Fruit fly (Drosophila melanogaster) whole organism, prepupa: Measurements from ENCODE around the gene gzl.

Experiments
- Blimp-1 ChIP-seq: fragments of 200-800 bp; sonication (Bioruptor generic); optimal IDR thresholded peaks from 3 replicates; lab custom pipeline; 2017; ENCODE audit warnings: missing biosample characterization, missing genetic modification characterization, mild to moderate bottlenecking, moderate library complexity, missing genetic modification reagents
- CG10631 ChIP-seq: fragments of 200-800 bp; sonication (Bioruptor generic); optimal IDR thresholded peaks from 2 replicates; lab custom pipeline; 2016; ENCODE audit warnings: missing biosample characterization, missing genetic modification characterization
- CG10669 ChIP-seq: fragments of 200-800 bp; sonication (Bioruptor generic); optimal IDR thresholded peaks from 3 replicates; lab custom pipeline; 2018; ENCODE audit warnings: missing biosample characterization, mild to moderate bottlenecking, missing genetic modification characterization, moderate library complexity
- CG11294 ChIP-seq: fragments of 200-800 bp; sonication (Bioruptor generic); IDR thresholded peaks from 2 replicates; pipeline ENCODE4 v1.3.6; 2022; ENCODE audit warnings: missing biosample characterization, missing genetic modification characterization
- CG11762 ChIP-seq: fragments of 200-800 bp; sonication (Bioruptor generic); optimal IDR thresholded peaks from 3 replicates; lab custom pipeline; 2016; ENCODE audit warnings: missing biosample characterization, missing genetic modification characterization; ENCODE audit not compliant: insufficient read depth
- CG11902 ChIP-seq: fragments of 200-800 bp; sonication (Bioruptor generic); optimal IDR thresholded peaks from 3 replicates; lab custom pipeline; 2016; ENCODE audit warnings: missing biosample characterization, missing genetic modification characterization
- CG1621 ChIP-seq: fragments of 200-800 bp; sonication (Bioruptor generic); optimal IDR thresholded peaks from 3 replicates; lab custom pipeline; 2018; ENCODE audit warnings: missing biosample characterization, mild to moderate bottlenecking, missing genetic modification characterization
- CG3032 ChIP-seq: fragments of 200-800 bp; optimal IDR thresholded peaks from 2 replicates; lab custom pipeline; 2019; ENCODE audit warnings: missing biosample characterization, mild to moderate bottlenecking, missing genetic modification characterization, moderate library complexity
- CG31627 ChIP-seq: fragments of 200-800 bp; sonication (Bioruptor generic); optimal IDR thresholded peaks from 3 replicates; lab custom pipeline; 2016; ENCODE audit warnings: missing biosample characterization, missing genetic modification characterization
- CG4318 ChIP-seq: fragments of 200-800 bp; sonication (Bioruptor generic); optimal IDR thresholded peaks from 3 replicates; lab custom pipeline; 2017; ENCODE audit warnings: missing biosample characterization, mild to moderate bottlenecking, missing genetic modification characterization
- CG6163 ChIP-seq: fragments of 200-800 bp; sonication (Bioruptor generic); IDR thresholded peaks from 3 replicates; pipeline ENCODE4 v1.3.6; 2022; ENCODE audit warnings: missing biosample characterization, missing genetic modification characterization
- CG6276 ChIP-seq: fragments of 200-800 bp; sonication (Bioruptor generic); optimal IDR thresholded peaks from 2 replicates; lab custom pipeline; 2017; ENCODE audit warnings: missing biosample characterization, mild to moderate bottlenecking, missing genetic modification characterization
- CG6792 ChIP-seq: fragments of 200-800 bp; sonication (Bioruptor generic); optimal IDR thresholded peaks from 3 replicates; lab custom pipeline; 2016; ENCODE audit warnings: missing biosample characterization, missing genetic modification characterization
- CG6808 ChIP-seq: fragments of 200-800 bp; sonication (Bioruptor generic); optimal IDR thresholded peaks from 3 replicates; lab custom pipeline; 2017; ENCODE audit warnings: missing biosample characterization, missing genetic modification characterization, mild to moderate bottlenecking, moderate library complexity, missing genetic modification reagents
- CG6854 ChIP-seq: fragments of 200-800 bp; sonication (Bioruptor generic); optimal IDR thresholded peaks from 2 replicates; lab custom pipeline; 2017; ENCODE audit warnings: missing biosample characterization, mild to moderate bottlenecking, missing genetic modification characterization
- CG8119 ChIP-seq: fragments of 200-800 bp; sonication (Bioruptor generic); IDR thresholded peaks from 3 replicates; pipeline ENCODE4 v1.3.6; 2022; ENCODE audit warnings: missing biosample characterization, missing genetic modification characterization
- CG8319 ChIP-seq: fragments of 200-800 bp; sonication (Bioruptor generic); optimal IDR thresholded peaks from 3 replicates; lab custom pipeline; 2016; ENCODE audit warnings: missing biosample characterization, missing genetic modification characterization
- CG9139 ChIP-seq: fragments of 200-800 bp; sonication (Bioruptor generic); optimal IDR thresholded peaks from 3 replicates; lab custom pipeline; 2017; ENCODE audit warnings: missing biosample characterization, mild to moderate bottlenecking, missing genetic modification characterization
- Eip78C ChIP-seq: fragments of 200-800 bp; sonication (Bioruptor generic); peaks from one replicate; lab custom pipeline; 2016; ENCODE audit warnings: missing biosample characterization, missing genetic modification characterization
- Eip93F ChIP-seq: fragments of 200-800 bp; sonication (Bioruptor generic); optimal IDR thresholded peaks from 2 replicates; lab custom pipeline; 2016; ENCODE audit warnings: missing biosample characterization, mild to moderate bottlenecking, missing genetic modification characterization
- Ets21C ChIP-seq: fragments of 200-800 bp; sonication (Bioruptor generic); optimal IDR thresholded peaks from 3 replicates; lab custom pipeline; 2016; ENCODE audit warnings: missing biosample characterization, missing genetic modification characterization
- Hr39 ChIP-seq: fragments of 200-800 bp; sonication (Bioruptor generic); optimal IDR thresholded peaks from 2 replicates; lab custom pipeline; 2016; ENCODE audit warnings: missing biosample characterization, missing genetic modification characterization
- Hr4 ChIP-seq: fragments of 200-800 bp; sonication (Bioruptor generic); optimal IDR thresholded peaks from 3 replicates; lab custom pipeline; 2016; ENCODE audit warnings: missing biosample characterization, missing genetic modification characterization
- Met ChIP-seq: fragments of 200-800 bp; sonication (Bioruptor generic); optimal IDR thresholded peaks from 3 replicates; lab custom pipeline; 2016; ENCODE audit warnings: missing biosample characterization, missing genetic modification characterization
- OdsH ChIP-seq: fragments of 200-800 bp; sonication (Bioruptor generic); optimal IDR thresholded peaks from 3 replicates; lab custom pipeline; 2016; ENCODE audit warnings: missing biosample characterization, missing genetic modification characterization
- Smox ChIP-seq: fragments of 200-800 bp; sonication (Bioruptor generic); optimal IDR thresholded peaks from 3 replicates; lab custom pipeline; 2016; ENCODE audit warnings: missing biosample characterization, missing genetic modification characterization
- Sox102F ChIP-seq: fragments of 200-800 bp; sonication (Bioruptor generic); optimal IDR thresholded peaks from 2 replicates; lab custom pipeline; 2016; ENCODE audit warnings: missing biosample characterization, mild to moderate bottlenecking, missing genetic modification characterization
- Sox14 ChIP-seq: fragments of 200-800 bp; sonication (Bioruptor generic); optimal IDR thresholded peaks from 3 replicates; lab custom pipeline; 2016; ENCODE audit warnings: missing biosample characterization, missing genetic modification characterization
- Sox15 ChIP-seq: fragments of 200-800 bp; sonication (Bioruptor generic); optimal IDR thresholded peaks from 3 replicates; lab custom pipeline; 2016; ENCODE audit warnings: missing biosample characterization, missing genetic modification characterization
- achi ChIP-seq: fragments of 200-800 bp; sonication (Bioruptor generic); optimal IDR thresholded peaks from 3 replicates; lab custom pipeline; 2016; ENCODE audit warnings: missing biosample characterization, missing genetic modification characterization
- acj6 ChIP-seq: fragments of 200-800 bp; sonication (Bioruptor generic); optimal IDR thresholded peaks from 3 replicates; lab custom pipeline; 2016; ENCODE audit warnings: missing biosample characterization, missing genetic modification characterization
- dac ChIP-seq: fragments of 200-800 bp; sonication (Bioruptor generic); optimal IDR thresholded peaks from 2 replicates; lab custom pipeline; 2017; ENCODE audit warnings: missing biosample characterization, mild to moderate bottlenecking, missing genetic modification characterization
- dsx ChIP-seq: fragments of 200-800 bp; optimal IDR thresholded peaks from 3 replicates; lab custom pipeline; 2019; ENCODE audit warnings: missing biosample characterization, mild to moderate bottlenecking, missing genetic modification characterization, moderate library complexity; ENCODE audit not compliant: poor library complexity, severe bottlenecking
- eg ChIP-seq: fragments of 200-800 bp; sonication (Bioruptor generic); IDR thresholded peaks from 3 replicates; pipeline ENCODE4 v1.3.6; 2022; ENCODE audit warnings: missing biosample characterization, missing genetic modification characterization
- fd59A ChIP-seq: fragments of 200-800 bp; sonication (Bioruptor generic); optimal IDR thresholded peaks from 2 replicates; lab custom pipeline; 2017; ENCODE audit warnings: missing biosample characterization, mild to moderate bottlenecking, missing genetic modification characterization, missing genetic modification reagents
- fd85E ChIP-seq: fragments of 200-800 bp; sonication (Bioruptor generic); optimal IDR thresholded peaks from 3 replicates; lab custom pipeline; 2016; ENCODE audit warnings: missing biosample characterization, missing genetic modification characterization
- fkh ChIP-seq: fragments of 200-800 bp; sonication (Bioruptor generic); optimal IDR thresholded peaks from 3 replicates; lab custom pipeline; 2017; ENCODE audit warnings: missing biosample characterization, mild to moderate bottlenecking, missing genetic modification characterization, moderate library complexity
- lz ChIP-seq: fragments of 200-800 bp; sonication (Bioruptor generic); optimal IDR thresholded peaks from 3 replicates; lab custom pipeline; 2016; ENCODE audit warnings: missing biosample characterization, missing genetic modification characterization
- pdm3 ChIP-seq: fragments of 200-800 bp; sonication (Bioruptor generic); optimal IDR thresholded peaks from 3 replicates; lab custom pipeline; 2016; ENCODE audit warnings: missing biosample characterization, missing genetic modification characterization
- salr ChIP-seq, 2 experiments: fragments of 200-800 bp; sonication (Bioruptor generic); optimal IDR thresholded peaks; 3 replicates each; lab custom pipeline; 2016 to 2018; ENCODE audit warnings: missing biosample characterization in 2 of 2, missing genetic modification characterization in 2 of 2, mild to moderate bottlenecking in 1 of 2
- spab ChIP-seq: fragments of 200-800 bp; sonication (Bioruptor generic); optimal IDR thresholded peaks from 2 replicates; lab custom pipeline; 2017; ENCODE audit warnings: missing biosample characterization, mild to moderate bottlenecking, missing genetic modification characterization, missing genetic modification reagents
- ss ChIP-seq, 2 experiments: fragments of 200-800 bp; sonication (Bioruptor generic); optimal IDR thresholded peaks; 2 replicates in 1 of 2; 3 replicates in 1 of 2; lab custom pipeline; 2017 to 2018; ENCODE audit warnings: mild to moderate bottlenecking in 2 of 2, missing biosample characterization in 2 of 2, missing genetic modification characterization in 2 of 2, moderate library complexity in 1 of 2
- svp ChIP-seq: fragments of 200-800 bp; sonication (Bioruptor generic); peaks from one replicate; lab custom pipeline; 2016; ENCODE audit warnings: missing biosample characterization, missing genetic modification characterization
- topi ChIP-seq: fragments of 200-800 bp; sonication (Bioruptor generic); optimal IDR thresholded peaks from 3 replicates; lab custom pipeline; 2016; ENCODE audit warnings: missing biosample characterization, missing genetic modification characterization
- vri ChIP-seq: fragments of 200-800 bp; sonication (Bioruptor generic); optimal IDR thresholded peaks from 3 replicates; lab custom pipeline; 2016; ENCODE audit warnings: missing biosample characterization, mild to moderate bottlenecking, missing genetic modification characterization

The gzl gene

dm6 chr3R:6402522-6403171 lies 19.9 kb downstream of the gzl start:
- TF ChIP-seq fkh (GFP tag; lab: Kevin White, UChicago) (peak; percentile 28), topi (GFP tag; lab: Kevin White, UChicago) (no peak), svp (peak; percentile 95), CG9139 (peak; percentile 15), eg (GFP tag; lab: Robert Waterston, UW) (0 out of 3 replicates have a peak, but pooled peaks have one; percentile 28), CG8119 (GFP tag; lab: Robert Waterston, UW) (0 out of 3 replicates have a peak, but pooled peaks have one; percentile 18), CG10631 (GFP tag; lab: Kevin White, UChicago) (no peak), Smox (no peak), fd85E (GFP tag; lab: Kevin White, UChicago) (no peak), Sox102F (GFP tag; lab: Kevin White, UChicago) (peak; percentile 0), CG1621 (tag; lab: Kevin White, UChicago) (peak; percentile 6), Met (GFP tag; lab: Kevin White, UChicago) (no peak), CG6808 (peak; percentile 10), pdm3 (GFP tag; lab: Kevin White, UChicago) (no peak), CG6163 (peak; percentile 46; the same call in 1 of the 3 replicates), dsx (GFP tag; lab: Kevin White, UChicago) (peak; percentile 21), CG6276 (GFP tag; lab: Kevin White, UChicago) (no peak), spab (peak; percentile 15), acj6 (GFP tag; lab: Kevin White, UChicago) (no peak), CG6792 (GFP tag; lab: Kevin White, UChicago) (no peak), OdsH (GFP tag; lab: Kevin White, UChicago) (no peak), lz (GFP tag; lab: Kevin White, UChicago) (no peak), Eip78C (GFP tag; lab: Kevin White, UChicago) (peak; percentile 29), CG6854 (GFP tag; lab: Kevin White, UChicago) (peak; percentile 44), CG4318 (GFP tag; lab: Kevin White, UChicago) (no peak), CG8319 (GFP tag; lab: Kevin White, UChicago) (no peak), ss (GFP tag; optimal IDR thresholded peaks at IDR 0.05; lab: Kevin White, UChicago) (peak; percentile 33 to 52), CG11294 (GFP tag; lab: Robert Waterston, UW) (no peak)

dm6 chr3R:6403674-6404073 lies 21.0 kb downstream of the gzl start:
- TF ChIP-seq vri (GFP tag; lab: Kevin White, UChicago): peak; percentile 61
- TF ChIP-seq spab: no peak
- no peak for TF ChIP-seq CG6854 (GFP tag; lab: Kevin White, UChicago)
- no peak for TF ChIP-seq acj6 (GFP tag; lab: Kevin White, UChicago)

- TF ChIP-seq CG9139 (no peak), fd59A (GFP tag; lab: Kevin White, UChicago) (no peak), Blimp-1 (GFP tag; lab: Kevin White, UChicago) (no peak), CG8119 (GFP tag; lab: Robert Waterston, UW) (peak; percentile 88; the same call in 2 of the 3 replicates), dac (GFP tag; lab: Kevin White, UChicago) (peak; percentile 53), Sox15 (peak; percentile 55), CG10669 (peak; percentile 64), CG6854 (GFP tag; lab: Kevin White, UChicago) (no peak), CG31627 (peak; percentile 79), Hr4 (peak; percentile 83), lz (GFP tag; lab: Kevin White, UChicago) (peak; percentile 68), Eip78C (GFP tag; lab: Kevin White, UChicago) (peak; percentile 92), Sox102F (GFP tag; lab: Kevin White, UChicago) (peak; percentile 38), CG6163 (peak; percentile 90), achi (GFP tag; lab: Kevin White, UChicago) (peak; percentile 78), CG11294 (GFP tag; lab: Robert Waterston, UW) (peak; percentile 66), Sox14 (GFP tag; lab: Kevin White, UChicago) (peak; percentile 80), salr (GFP tag; optimal IDR thresholded peaks at IDR 0.05; lab: Kevin White, UChicago) (peak; percentile 16 to 77), Eip93F (no peak), Met (GFP tag; lab: Kevin White, UChicago) (peak; percentile 67), CG11762 (GFP tag; lab: Kevin White, UChicago) (peak; percentile 67), Hr39 (GFP tag; lab: Kevin White, UChicago) (peak; percentile 71), Ets21C (GFP tag; lab: Kevin White, UChicago) (peak; percentile 59), CG3032 (tag; lab: Kevin White, UChicago) (peak; percentile 53), CG6808 (peak; percentile 46), dsx (GFP tag; lab: Kevin White, UChicago) (peak; percentile 45), CG11902 (GFP tag; lab: Kevin White, UChicago) (peak; percentile 46)
These were observed 21.5 kb downstream of the gzl start for dm6 chr3R:6404174-6404573.
